Worm (Caenorhabditis elegans) whole organism, midembryonic: ENCODE data around the gene F23H12.5.

ENCODE experiments used
- T22C8.4 ChIP-seq: fragments of 200-800 bp; sonication (Bioruptor generic); IDR thresholded peaks from 2 replicates; pipeline ENCODE4 v1.3.6; 2022; ENCODE audit warnings: missing genetic modification characterization, missing compliant biosample characterization
- med-1 ChIP-seq: sonication (generic microtip); optimal IDR thresholded peaks from 2 replicates; lab custom pipeline; 2017; ENCODE audit warnings: missing genetic modification characterization, mild to moderate bottlenecking, missing compliant biosample characterization, antibody characterized with exemption, missing genetic modification reagents; ENCODE audit not compliant: insufficient read depth

DNA sequence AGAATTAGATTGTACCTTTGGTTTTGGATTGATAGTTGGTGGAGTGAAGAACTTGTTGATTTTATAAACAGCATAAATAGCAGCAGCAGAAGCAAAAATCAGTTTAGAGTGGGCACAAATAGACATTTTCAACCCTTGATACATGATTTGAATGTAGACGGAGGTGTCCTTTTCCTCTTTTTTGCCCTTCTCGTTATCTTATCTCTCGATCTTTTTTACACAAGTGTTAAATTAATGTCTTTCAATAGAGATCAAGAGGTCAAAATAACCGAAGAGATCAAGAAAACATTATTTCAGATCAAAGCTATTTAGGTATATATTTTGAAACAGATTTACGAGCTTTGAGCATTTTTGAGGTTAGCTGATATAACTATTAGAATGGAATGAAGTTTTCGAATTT is 53.5 kb downstream of the F23H12.5 start, which contains the start of gene cdr-7:
- TF ChIP-seq T22C8.4 (GFP tag; lab: Robert Waterston, UW) (no peak), med-1 (GFP tag; lab: Kevin White, UChicago) (no peak)
